Fruit fly (Drosophila melanogaster): ENCODE measurements around the gene CG31189.
A peak's percentile ranks its signal among the peaks of the same experiment; 100 is the strongest.

- TF ChIP-seq CG9948 (tag; optimal IDR thresholded peaks at IDR 0.05): no peak
- TF ChIP-seq fd96Ca (GFP tag; IDR thresholded peaks at IDR 0.05): peak; percentile 42; the same call in 1 of the 3 replicates
- TF ChIP-seq CG32121 (GFP tag; IDR thresholded peaks at IDR 0.05): peak; percentile 29; the same call in 1 of the 2 replicates
- no peak for TF ChIP-seq CG14655 (GFP tag; optimal IDR thresholded peaks at IDR 0.05)
- TF ChIP-seq CG17806 (tag; optimal IDR thresholded peaks at IDR 0.05): no peak
- no peak for TF ChIP-seq rn (GFP tag; IDR thresholded peaks at IDR 0.05)
- no peak for TF ChIP-seq D1 (tag; optimal IDR thresholded peaks at IDR 0.05)
- TF ChIP-seq CG12605 (GFP tag; IDR thresholded peaks at IDR 0.05): 0 out of 2 replicates have a peak, but pooled peaks have one; percentile 31
- TF ChIP-seq Pif1B (GFP tag; optimal IDR thresholded peaks at IDR 0.05): peak; percentile 64
- peak; percentile 60 for TF ChIP-seq Pif1A (GFP tag; optimal IDR thresholded peaks at IDR 0.05)
- peak; percentile 43 for TF ChIP-seq Snoo (tag; optimal IDR thresholded peaks at IDR 0.05)
- TF ChIP-seq CG34367 (tag; optimal IDR thresholded peaks at IDR 0.05): peak; percentile 41
- no peak for TF ChIP-seq CG13204 (GFP tag; optimal IDR thresholded peaks at IDR 0.05)
Observed at dm6 chr3R:21089416-21089815, 43.8 kb upstream of the CG31189 start.

Data from whole organism, pupa.